Worm (Caenorhabditis elegans): ENCODE measurements around the gene zig-5.

DNA sequence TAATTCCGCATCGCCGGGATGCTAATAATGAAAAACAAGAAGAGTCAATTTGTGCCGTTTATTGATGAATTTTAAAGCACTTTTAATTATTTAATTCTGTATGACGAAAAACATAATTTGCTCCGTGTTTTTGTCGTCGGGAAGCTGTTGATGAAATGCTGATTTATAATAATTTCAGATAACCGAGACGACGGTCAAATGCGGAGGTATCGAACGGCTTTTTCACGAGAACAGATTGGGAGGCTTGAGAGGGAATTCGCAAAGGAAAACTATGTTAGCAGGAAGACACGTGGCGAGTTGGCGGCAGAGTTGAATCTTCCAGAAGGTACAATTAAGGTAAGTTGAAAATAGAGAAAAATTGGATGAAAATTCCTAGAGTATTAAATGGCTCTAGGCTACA, 29.8 kb downstream of the zig-5 start:
- no peak for TF ChIP-seq aly-2 (tag; optimal IDR thresholded peaks at IDR 0.05)
- TF ChIP-seq zag-1 (tag; optimal IDR thresholded peaks at IDR 0.05): no peak
- no peak for TF ChIP-seq vab-7 (GFP tag; IDR thresholded peaks at IDR 0.05)
- no peak for TF ChIP-seq daf-12 (tag; optimal IDR thresholded peaks at IDR 0.05)
- no peak for TF ChIP-seq lin-1 (GFP tag; IDR thresholded peaks at IDR 0.05)
- TF ChIP-seq lin-15B (tag; optimal IDR thresholded peaks at IDR 0.05): no peak
- TF ChIP-seq lin-29 (GFP tag; IDR thresholded peaks at IDR 0.05): no peak
- TF ChIP-seq spr-1 (tag; optimal IDR thresholded peaks at IDR 0.05): no peak
- TF ChIP-seq attf-4 (tag; optimal IDR thresholded peaks at IDR 0.05): no peak
- no peak for TF ChIP-seq ceh-28 (tag; optimal IDR thresholded peaks at IDR 0.05)
- no peak for TF ChIP-seq ztf-11 (tag; optimal IDR thresholded peaks at IDR 0.05)
- TF ChIP-seq jun-1 (tag; optimal IDR thresholded peaks at IDR 0.05): no peak
- no peak for TF ChIP-seq unc-130 (GFP tag; optimal IDR thresholded peaks at IDR 0.05)
